Fruit fly (Drosophila melanogaster) whole organism, adult: ENCODE results near the gene CG1662.

Experiments
- CG11617 ChIP-seq: fragments of 200-800 bp; sonication (Bioruptor generic); optimal IDR thresholded peaks from 2 replicates; lab custom pipeline; 2017; ENCODE audit warnings: mild to moderate bottlenecking, missing biosample characterization, missing genetic modification reagents, missing genetic modification characterization
- CG12768 ChIP-seq: fragments of 200-800 bp; sonication (Bioruptor generic); optimal IDR thresholded peaks from 2 replicates; lab custom pipeline; 2017; ENCODE audit warnings: missing biosample characterization, missing genetic modification characterization, mild to moderate bottlenecking, moderate library complexity, missing genetic modification reagents
- CG14711 ChIP-seq: fragments of 200-800 bp; sonication (Bioruptor generic); optimal IDR thresholded peaks from 2 replicates; lab custom pipeline; 2018; ENCODE audit warnings: missing biosample characterization, mild to moderate bottlenecking, missing genetic modification characterization, moderate library complexity
- CG1620 ChIP-seq: fragments of 200-800 bp; sonication (Bioruptor generic); optimal IDR thresholded peaks from 2 replicates; lab custom pipeline; 2016; ENCODE audit warnings: missing biosample characterization, missing genetic modification characterization
- CG33017 ChIP-seq: fragments of 200-800 bp; sonication (Bioruptor generic); optimal IDR thresholded peaks from 2 replicates; lab custom pipeline; 2018; ENCODE audit warnings: missing biosample characterization, mild to moderate bottlenecking, missing genetic modification characterization, moderate library complexity
- CG5204 ChIP-seq: fragments of 200-800 bp; sonication (Bioruptor generic); optimal IDR thresholded peaks from 2 replicates; lab custom pipeline; 2016; ENCODE audit warnings: missing biosample characterization, missing genetic modification characterization
- CG7045 ChIP-seq: fragments of 200-800 bp; sonication (Bioruptor generic); optimal IDR thresholded peaks from 2 replicates; lab custom pipeline; 2017; ENCODE audit warnings: missing biosample characterization, mild to moderate bottlenecking, missing genetic modification characterization
- CG7101 ChIP-seq: fragments of 200-800 bp; sonication (Bioruptor generic); optimal IDR thresholded peaks from 2 replicates; lab custom pipeline; 2018; ENCODE audit warnings: missing biosample characterization, mild to moderate bottlenecking, missing genetic modification characterization, moderate library complexity
- Clk ChIP-seq: fragments of 200-800 bp; sonication (Bioruptor generic); optimal IDR thresholded peaks from 2 replicates; lab custom pipeline; 2017; ENCODE audit warnings: missing biosample characterization, missing genetic modification characterization
- Crg-1 ChIP-seq: fragments of 200-800 bp; sonication (Bioruptor generic); optimal IDR thresholded peaks from 2 replicates; lab custom pipeline; 2016; ENCODE audit warnings: missing biosample characterization, missing genetic modification characterization
- Hr96 ChIP-seq: fragments of 200-800 bp; sonication (Bioruptor generic); optimal IDR thresholded peaks from 2 replicates; lab custom pipeline; 2016; ENCODE audit warnings: missing biosample characterization, missing genetic modification characterization
- Mnt ChIP-seq: fragments of 200-800 bp; sonication (Bioruptor generic); optimal IDR thresholded peaks from 2 replicates; lab custom pipeline; 2016; ENCODE audit warnings: missing biosample characterization, mild to moderate bottlenecking, missing genetic modification characterization
- bab1 ChIP-seq: fragments of 200-800 bp; sonication (Bioruptor generic); optimal IDR thresholded peaks from 3 replicates; lab custom pipeline; 2019; ENCODE audit warnings: missing biosample characterization, mild to moderate bottlenecking, missing genetic modification characterization, moderate library complexity
- cic ChIP-seq: fragments of 200-800 bp; sonication (Bioruptor generic); optimal IDR thresholded peaks from 2 replicates; lab custom pipeline; 2017; ENCODE audit warnings: missing biosample characterization, mild to moderate bottlenecking, missing genetic modification characterization, moderate library complexity
- cnc ChIP-seq, 2 experiments: fragments of >200 bp; optimal IDR thresholded peaks; 2 replicates each; lab custom pipeline; 2017
- kay ChIP-seq: fragments of 200-800 bp; sonication (Bioruptor generic); peaks from one replicate; lab custom pipeline; 2016; ENCODE audit warnings: missing biosample characterization, missing genetic modification characterization, borderline replicate concordance
- ovo ChIP-seq: fragments of 200-800 bp; sonication (Bioruptor generic); optimal IDR thresholded peaks from 2 replicates; lab custom pipeline; 2016; ENCODE audit warnings: missing biosample characterization, missing genetic modification characterization
- pad ChIP-seq: fragments of 200-800 bp; sonication (Bioruptor generic); optimal IDR thresholded peaks from 3 replicates; lab custom pipeline; 2017; ENCODE audit warnings: missing biosample characterization, missing genetic modification characterization, mild to moderate bottlenecking, moderate library complexity, missing genetic modification reagents
- tj ChIP-seq: fragments of 200-800 bp; sonication (Bioruptor generic); optimal IDR thresholded peaks from 3 replicates; lab custom pipeline; 2017; ENCODE audit warnings: missing biosample characterization, mild to moderate bottlenecking, missing genetic modification characterization, moderate library complexity
- toe ChIP-seq: fragments of 200-800 bp; sonication (Bioruptor generic); optimal IDR thresholded peaks from 2 replicates; lab custom pipeline; 2016; ENCODE audit warnings: missing biosample characterization, missing genetic modification characterization

Gene CG1662

DNA sequence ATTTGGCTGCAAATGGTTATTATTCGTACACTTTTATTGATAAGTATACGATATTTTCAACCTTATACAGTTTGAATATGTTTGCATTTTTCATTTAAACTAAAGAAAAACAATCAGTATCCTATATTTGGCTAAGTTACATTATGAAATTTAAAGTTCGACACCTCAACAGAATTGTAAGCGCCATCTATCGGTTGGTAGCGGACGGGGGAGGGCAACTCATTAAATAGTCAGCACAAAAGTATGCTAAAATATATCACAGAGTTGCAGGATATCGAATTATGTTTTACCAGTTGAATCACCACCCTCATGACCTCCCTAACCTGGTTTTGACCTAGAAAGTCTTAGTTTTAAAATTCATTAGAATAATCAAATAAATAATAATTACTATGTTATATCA lies 13.9 kb downstream of the CG1662 start:
- TF ChIP-seq CG11617 (GFP tag; lab: Kevin White, UChicago), result no peak
- TF ChIP-seq Crg-1, result no peak
- no peak for TF ChIP-seq toe (GFP tag; lab: Kevin White, UChicago)
- TF ChIP-seq CG7045 (GFP tag; lab: Kevin White, UChicago), result no peak
- peak; percentile 2 for TF ChIP-seq Hr96
- TF ChIP-seq Clk (GFP tag; lab: Kevin White, UChicago), result no peak
- no peak for TF ChIP-seq CG1620 (GFP tag; lab: Kevin White, UChicago)
- peak; percentile 63 for TF ChIP-seq bab1 (GFP tag; lab: Kevin White, UChicago)
- TF ChIP-seq kay (GFP tag; lab: Kevin White, UChicago), result no peak
- TF ChIP-seq tj, result no peak
- no peak for TF ChIP-seq CG7101 (tag; lab: Kevin White, UChicago)

DNA sequence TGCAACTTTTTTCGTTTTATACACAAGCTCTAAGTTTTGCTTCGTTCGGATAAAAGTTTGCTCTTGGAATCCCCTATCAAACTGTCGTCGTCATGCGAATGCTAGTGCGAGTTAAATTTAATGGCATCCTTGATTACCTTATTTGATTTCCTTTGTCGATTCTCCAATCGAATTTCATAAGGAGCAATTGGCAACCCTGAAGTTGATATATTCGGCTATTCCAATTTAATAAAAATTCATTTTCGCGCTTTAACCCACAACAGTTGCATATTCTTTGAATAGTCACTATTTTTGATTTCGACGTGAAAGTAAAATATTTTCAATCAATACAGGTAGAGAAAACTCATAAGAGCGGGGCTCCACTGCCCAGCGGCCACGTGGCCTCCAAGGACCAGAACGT lies 15.4 kb downstream of the CG1662 start, which contains the start of gene CG12725:
Gene CG12725, minus strand, starts transcription at position 101 of the 400 bp plus-strand sequence.
- TF ChIP-seq CG14711 (no peak), CG1620 (GFP tag; lab: Kevin White, UChicago) (no peak), tj (no peak), Crg-1 (no peak)

dm6 chrX:13403553-13403952 lies 16.2 kb downstream of the CG1662 start:
- no peak for TF ChIP-seq cnc (optimal IDR thresholded peaks at IDR 0.05; lab: Kevin White, UChicago)
- TF ChIP-seq CG12768 (GFP tag; lab: Kevin White, UChicago), result peak; percentile 43
- no peak for TF ChIP-seq tj
- TF ChIP-seq CG14711, result peak; percentile 11
- peak; percentile 15 for TF ChIP-seq Mnt
- peak; percentile 68 for TF ChIP-seq cic (GFP tag; lab: Kevin White, UChicago)

DNA sequence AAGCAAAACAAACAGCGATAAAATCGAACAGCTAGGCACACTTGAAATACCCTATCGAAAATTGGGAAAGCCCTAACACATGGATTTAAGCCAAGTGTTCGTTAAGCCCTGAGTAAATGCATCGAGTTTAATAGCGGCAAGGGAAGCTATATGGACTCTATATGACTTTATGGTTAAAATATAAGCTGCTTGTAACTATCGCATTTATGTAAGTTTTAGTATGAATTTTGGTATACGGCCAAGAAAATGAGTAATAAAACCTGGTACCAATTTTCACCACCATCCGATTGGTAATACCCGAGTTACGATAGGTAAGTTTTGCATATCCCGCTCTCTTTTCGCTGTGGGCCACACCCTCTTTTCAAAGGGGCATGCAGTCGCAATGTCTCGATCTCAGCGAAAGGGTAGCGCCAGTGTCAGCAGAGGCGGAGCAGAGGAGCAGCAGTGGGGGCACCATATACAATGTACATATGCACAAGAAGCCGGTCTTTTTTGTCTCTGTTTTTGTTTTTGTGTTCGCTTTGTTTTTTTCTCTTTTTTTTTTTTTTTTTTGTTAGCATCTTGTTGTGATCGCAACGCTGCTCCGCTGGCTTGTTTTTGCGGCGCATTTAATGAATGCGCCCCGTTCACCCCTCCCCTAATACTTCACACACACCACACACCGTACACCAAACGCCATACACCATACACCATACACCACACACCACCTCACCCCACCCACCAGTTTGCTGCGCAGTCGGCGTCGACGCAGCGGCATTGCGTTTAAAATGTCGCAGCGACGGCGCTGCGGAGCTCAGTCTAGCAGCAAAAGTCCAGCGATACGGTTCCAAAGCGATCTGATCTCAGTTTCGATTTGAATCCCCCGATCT lies 16.8 kb downstream of the CG1662 start, which contains the start of gene GstT4:
Gene GstT4, plus strand, starts transcription at position 788 of the 869 bp plus-strand sequence.
- TF ChIP-seq cic (GFP tag; lab: Kevin White, UChicago) (peak; percentile 90), tj (peak; percentile 36), CG11617 (GFP tag; lab: Kevin White, UChicago) (peak; percentile 43), ovo (GFP tag; lab: Kevin White, UChicago) (peak; percentile 67), CG7045 (GFP tag; lab: Kevin White, UChicago) (peak; percentile 7), CG12768 (GFP tag; lab: Kevin White, UChicago) (peak; percentile 68), Mnt (peak; percentile 70), CG5204 (GFP tag; lab: Kevin White, UChicago) (peak; percentile 47), pad (GFP tag; lab: Kevin White, UChicago) (no peak), bab1 (GFP tag; lab: Kevin White, UChicago) (peak; percentile 24), toe (GFP tag; lab: Kevin White, UChicago) (peak; percentile 37), CG7101 (tag; lab: Kevin White, UChicago) (peak; percentile 40), CG33017 (tag; lab: Kevin White, UChicago) (peak; percentile 24), Hr96 (peak; percentile 85), Clk (GFP tag; lab: Kevin White, UChicago) (peak; percentile 20), CG1620 (GFP tag; lab: Kevin White, UChicago) (peak; percentile 40), kay (GFP tag; lab: Kevin White, UChicago) (no peak), cnc (optimal IDR thresholded peaks at IDR 0.05; lab: Kevin White, UChicago) (no peak), CG14711 (peak; percentile 51), Crg-1 (peak; percentile 26)

DNA sequence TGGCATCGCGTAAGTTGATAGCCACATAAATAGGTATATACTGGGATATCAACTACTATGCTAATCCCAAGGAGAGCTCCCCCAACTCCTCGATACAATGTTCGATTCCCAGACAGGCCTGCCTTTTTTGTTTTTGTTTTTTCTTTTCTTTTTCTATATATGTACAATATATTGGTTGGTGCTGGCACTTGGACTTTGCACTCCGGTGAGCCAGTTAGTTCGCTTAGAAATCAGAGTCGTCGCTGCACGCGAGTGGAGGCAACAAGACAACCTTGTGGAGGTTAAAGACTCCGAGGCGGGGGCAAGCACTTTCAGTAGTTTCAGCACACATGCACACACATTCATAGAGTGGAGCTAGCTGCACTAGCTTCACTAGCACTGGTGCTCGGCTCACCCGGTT lies 18.9 kb downstream of the CG1662 start:
- TF ChIP-seq Crg-1 (no peak), bab1 (GFP tag; lab: Kevin White, UChicago) (no peak), CG11617 (GFP tag; lab: Kevin White, UChicago) (no peak), cnc (optimal IDR thresholded peaks at IDR 0.05; lab: Kevin White, UChicago) (no peak), Clk (GFP tag; lab: Kevin White, UChicago) (no peak), CG1620 (GFP tag; lab: Kevin White, UChicago) (no peak), kay (GFP tag; lab: Kevin White, UChicago) (no peak)

dm6 chrX:13407673-13408072 lies 20.3 kb downstream of the CG1662 start:
- TF ChIP-seq Mnt (no peak), cnc (optimal IDR thresholded peaks at IDR 0.05; lab: Kevin White, UChicago) (peak in 1 of 2 experiments; percentile 26)

DNA sequence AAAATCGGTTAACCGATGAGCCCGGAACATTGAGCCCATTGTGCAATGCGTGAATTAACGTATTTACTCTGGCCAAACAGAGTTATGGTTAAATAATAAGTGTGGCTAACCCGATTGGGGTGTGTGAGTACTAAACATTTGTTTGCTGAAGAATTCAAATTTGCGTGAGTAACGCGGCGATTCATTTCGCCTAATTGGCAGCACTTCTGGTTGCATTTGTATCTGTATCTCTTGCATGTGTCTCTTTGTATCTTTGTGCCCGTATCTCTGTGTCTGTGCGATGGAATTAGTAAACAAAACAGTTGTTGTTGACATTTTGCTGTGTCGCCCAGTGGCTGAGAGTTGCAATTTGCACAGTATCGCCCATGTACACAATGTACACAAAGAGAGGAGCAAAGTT lies 23.5 kb downstream of the CG1662 start:
- TF ChIP-seq bab1 (GFP tag; lab: Kevin White, UChicago) (no peak), CG7045 (GFP tag; lab: Kevin White, UChicago) (no peak), ovo (GFP tag; lab: Kevin White, UChicago) (no peak), cic (GFP tag; lab: Kevin White, UChicago) (no peak), toe (GFP tag; lab: Kevin White, UChicago) (no peak), CG1620 (GFP tag; lab: Kevin White, UChicago) (peak; percentile 4), Mnt (no peak), CG7101 (tag; lab: Kevin White, UChicago) (peak; percentile 14)
